Worm (Caenorhabditis elegans) whole organism, late embryonic: ENCODE measurements around the gene perm-2.

Experiments
- elt-2 ChIP-seq: sonication (generic microtip); optimal IDR thresholded peaks from 2 replicates; lab custom pipeline; 2016; ENCODE audit warnings: missing genetic modification reagents, missing genetic modification characterization, missing compliant biosample characterization
- fkh-10 ChIP-seq: fragments of 150-350 bp; optimal IDR thresholded peaks from 2 replicates; lab custom pipeline; 2014; ENCODE audit warnings: missing biosample characterization, missing genetic modification reagents, missing genetic modification characterization
- nhr-11 ChIP-seq: fragments of 150-350 bp; optimal IDR thresholded peaks from 2 replicates; lab custom pipeline; 2014; ENCODE audit warnings: missing biosample characterization, missing genetic modification characterization
- sdc-2 ChIP-seq: sonication (generic microtip); optimal IDR thresholded peaks from 2 replicates; lab custom pipeline; 2016; ENCODE audit warnings: missing genotype, missing genetic modification characterization, missing compliant biosample characterization

DNA sequence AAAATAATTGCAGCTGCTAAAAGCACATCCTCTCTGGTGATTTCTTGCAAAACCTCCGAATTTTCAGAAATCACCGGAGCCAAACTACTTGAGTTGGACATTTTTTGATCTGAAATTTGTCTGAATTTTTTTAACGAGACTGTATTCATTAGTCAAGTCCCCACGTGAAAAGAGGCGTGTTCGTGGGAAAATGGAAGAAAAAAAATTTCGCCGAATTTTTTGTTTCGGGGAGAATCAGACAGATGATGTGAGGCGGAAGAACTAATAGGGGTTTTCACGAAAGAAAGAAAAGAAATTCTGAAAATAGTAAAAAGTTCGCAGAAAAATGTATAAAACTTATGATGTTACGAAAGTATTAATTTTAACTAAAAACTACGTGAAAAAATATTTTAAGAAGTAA is 8.0 kb upstream of the perm-2 start, which contains the start of gene srx-13:
- TF ChIP-seq fkh-10 (GFP tag; lab: Kevin White, UChicago) (no peak), nhr-11 (no peak), elt-2 (no peak), sdc-2 (tag; lab: Kevin White, UChicago) (no peak)
